Fruit fly (Drosophila melanogaster): Measurements from ENCODE around the gene beta'COP.

beta'COP gene

dm6 chr2L:13378488-13378964 lies at the start of gene beta'COP, which contains the start of gene CG9302:
Gene beta'COP, plus strand, starts transcription at chr2L:13378902.
Gene CG9302, minus strand, starts transcription at chr2L:13378538.
- TF ChIP-seq CG17801 (GFP tag; optimal IDR thresholded peaks at IDR 0.05; ENCODE audit: partially characterized antibody), result peak; percentile 81

- TF ChIP-seq CG17801 (GFP tag; optimal IDR thresholded peaks at IDR 0.05; ENCODE audit: partially characterized antibody), result no peak
Observed at dm6 chr2L:13331021-13331420, 47.7 kb upstream of the beta'COP start, which contains the start of gene hbt. Gene hbt, minus strand, starts transcription at chr2L:13331121.

dm6 chr2L:13331868-13332544 lies 46.7 kb upstream of the beta'COP start:
- no peak for TF ChIP-seq CG17801 (GFP tag; optimal IDR thresholded peaks at IDR 0.05; ENCODE audit: partially characterized antibody)

dm6 chr2L:13332736-13333135 lies 46.0 kb upstream of the beta'COP start:
- TF ChIP-seq CG17801 (GFP tag; optimal IDR thresholded peaks at IDR 0.05; ENCODE audit: partially characterized antibody), result no peak

DNA sequence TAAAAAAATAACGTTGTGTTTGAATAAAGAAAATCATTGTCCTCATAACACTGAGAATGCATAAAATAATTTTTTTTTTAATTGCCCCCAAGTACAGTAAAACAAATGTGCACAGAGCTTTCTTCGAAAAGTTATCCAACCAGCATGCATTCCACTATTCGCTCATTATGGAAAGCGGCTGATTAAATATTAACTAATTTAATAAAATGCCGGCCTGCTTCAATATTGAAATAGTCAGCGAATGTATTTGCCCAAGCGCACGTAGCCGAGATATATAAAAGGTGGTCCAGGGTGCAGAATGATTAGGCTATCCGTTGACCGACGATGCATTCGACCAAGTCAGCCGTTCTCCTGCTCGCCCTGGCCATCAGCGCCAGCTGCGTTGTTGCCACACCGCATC lies 31.2 kb upstream of the beta'COP start, which contains the start of gene CG16826:
TSS of gene CG16826 (plus strand) at position 301 of the 400 bp plus-strand sequence.
- TF ChIP-seq CG17801 (GFP tag; optimal IDR thresholded peaks at IDR 0.05; ENCODE audit: partially characterized antibody), result no peak

- no peak for TF ChIP-seq CG17801 (GFP tag; optimal IDR thresholded peaks at IDR 0.05; ENCODE audit: partially characterized antibody)
Observed at dm6 chr2L:13349237-13349902, 29.3 kb upstream of the beta'COP start.

DNA sequence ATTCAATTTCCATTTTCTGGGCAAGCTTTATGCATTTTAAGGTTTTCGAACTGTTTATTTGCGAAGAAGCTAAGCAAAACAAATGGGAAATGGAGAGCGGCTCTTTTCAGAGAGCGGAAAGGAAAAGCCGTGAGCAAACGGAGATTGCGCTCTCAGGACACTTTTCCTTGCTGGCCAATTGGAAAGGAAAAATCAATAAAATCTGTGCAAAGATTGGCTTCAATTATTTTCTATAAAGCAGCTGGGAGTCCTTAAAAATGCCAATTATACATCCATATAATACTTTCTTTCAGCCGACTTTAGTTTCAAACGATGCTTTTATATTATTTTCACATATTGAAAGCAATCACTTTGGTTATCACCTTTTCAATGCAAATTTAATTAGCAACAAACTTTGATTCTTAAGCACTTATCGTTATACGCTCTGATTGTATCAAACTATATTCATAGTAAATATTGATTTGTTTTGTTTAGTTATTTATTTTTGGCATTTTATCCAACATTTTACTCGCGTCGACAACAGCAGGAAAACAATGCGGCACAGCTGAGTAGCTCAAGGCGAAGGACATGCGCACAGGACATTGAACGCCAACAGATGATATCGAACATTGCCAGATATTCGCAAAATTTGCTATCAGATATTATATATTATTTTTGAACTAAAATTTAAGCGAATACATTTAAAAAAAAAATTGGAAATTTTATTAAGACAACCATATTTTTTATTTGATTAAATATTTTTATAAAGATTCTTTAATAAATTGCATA lies 23.9 kb upstream of the beta'COP start, which contains the start of gene CG9395:
TSS of gene CG9395 (minus strand) at position 494 of the 768 bp plus-strand sequence.
- no peak for TF ChIP-seq CG17801 (GFP tag; optimal IDR thresholded peaks at IDR 0.05; ENCODE audit: partially characterized antibody)

- no peak for TF ChIP-seq CG17801 (GFP tag; optimal IDR thresholded peaks at IDR 0.05; ENCODE audit: partially characterized antibody)
Observed at dm6 chr2L:13361465-13361864, 17.2 kb upstream of the beta'COP start, which contains the start of gene CG9377. Gene CG9377, minus strand, starts transcription at chr2L:13361565.

- TF ChIP-seq CG17801 (GFP tag; optimal IDR thresholded peaks at IDR 0.05; ENCODE audit: partially characterized antibody), result no peak
Observed at dm6 chr2L:13362953-13363352, 15.7 kb upstream of the beta'COP start.

DNA sequence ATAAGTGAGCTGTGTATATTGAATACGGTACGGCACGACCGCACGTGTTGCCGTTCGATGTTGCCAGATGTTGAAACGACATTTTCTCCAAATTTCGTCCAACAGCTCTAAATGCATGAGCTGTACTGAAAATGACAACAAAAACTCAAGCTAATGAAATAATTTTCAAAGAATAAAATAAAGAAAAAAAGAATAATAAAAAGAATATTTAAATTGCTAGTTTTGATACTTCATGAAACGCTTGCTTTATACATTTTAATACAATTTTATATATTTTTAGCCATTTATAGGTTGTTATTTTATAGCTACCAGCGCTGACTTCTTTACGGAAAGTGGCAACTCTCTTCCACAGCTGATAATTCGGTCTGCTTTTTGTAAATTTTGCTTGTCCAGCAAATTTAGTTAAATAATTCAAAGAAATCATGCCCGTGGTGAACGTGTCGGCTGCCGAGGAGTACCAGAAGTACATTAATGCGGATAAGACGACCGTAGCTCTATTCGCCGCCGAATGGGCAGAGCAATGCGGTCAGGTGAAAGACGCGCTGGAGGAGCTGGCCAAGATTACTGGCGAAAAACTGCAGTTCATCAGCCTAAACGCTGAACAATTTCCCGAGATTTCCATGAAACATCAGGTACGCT lies 12.5 kb upstream of the beta'COP start, which contains the start of the genes Nnp-1 and Grx3:
TSS of gene Nnp-1 (minus strand) at position 81 of the 639 bp plus-strand sequence.
TSS of gene Grx3 (plus strand) at position 339 of the 639 bp plus-strand sequence.
- TF ChIP-seq CG17801 (GFP tag; optimal IDR thresholded peaks at IDR 0.05; ENCODE audit: partially characterized antibody), result peak; percentile 65

DNA sequence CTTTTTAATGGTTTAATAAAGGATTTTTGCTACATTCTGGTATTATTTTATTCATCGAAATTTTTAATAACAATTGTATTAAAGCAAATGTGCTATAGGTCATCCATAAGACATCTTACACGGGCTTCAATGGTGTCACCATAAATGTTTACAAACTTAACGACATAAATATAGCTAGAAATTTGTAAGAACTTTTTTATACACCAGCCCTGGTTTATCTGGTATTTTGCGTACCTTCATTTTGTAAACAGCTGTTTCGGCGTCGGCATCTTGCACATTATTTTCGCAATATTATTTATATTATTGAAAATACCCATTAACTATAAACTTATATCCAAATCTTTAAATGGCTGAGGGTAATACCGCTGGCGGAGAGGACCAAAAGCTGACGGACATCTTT lies 11.3 kb upstream of the beta'COP start, which contains the start of gene Tap42:
TSS of gene Tap42 (plus strand) at position 240 of the 400 bp plus-strand sequence.
- no peak for TF ChIP-seq CG17801 (GFP tag; optimal IDR thresholded peaks at IDR 0.05; ENCODE audit: partially characterized antibody)

dm6 chr2L:13368940-13369339 lies 9.8 kb upstream of the beta'COP start, which contains the start of gene CG31855:
Gene CG31855, plus strand, starts transcription at chr2L:13369204.
- TF ChIP-seq CG17801 (GFP tag; optimal IDR thresholded peaks at IDR 0.05; ENCODE audit: partially characterized antibody), result peak; percentile 90

dm6 chr2L:13370762-13371161 lies 7.9 kb upstream of the beta'COP start, which contains the start of gene ND-B22:
Gene ND-B22, minus strand, starts transcription at chr2L:13371110.
- TF ChIP-seq CG17801 (GFP tag; optimal IDR thresholded peaks at IDR 0.05; ENCODE audit: partially characterized antibody), result peak; percentile 66

Measured in ovary, adult (tissue).